Worm (Caenorhabditis elegans) whole organism, young adult: ENCODE measurements around the gene T09A12.8.

ENCODE experiments used
- B0019.2 ChIP-seq: fragments of 200-800 bp; sonication (Bioruptor generic); conservative IDR thresholded peaks from 2 replicates; pipeline ENCODE4 v1.3.6; 2022; ENCODE audit warnings: missing genetic modification reagents, missing genetic modification characterization, missing compliant biosample characterization
- B0336.3 ChIP-seq: fragments of 200-800 bp; sonication (Bioruptor generic); IDR thresholded peaks from 2 replicates; pipeline ENCODE4 v1.3.6; 2022; ENCODE audit warnings: missing genetic modification characterization, missing compliant biosample characterization
- C06A6.2 ChIP-seq: fragments of 200-800 bp; sonication (Bioruptor generic); conservative IDR thresholded peaks from 2 replicates; pipeline ENCODE4 v1.3.6; 2022; ENCODE audit warnings: missing genetic modification characterization, missing compliant biosample characterization
- F10E7.11 ChIP-seq: sonication (generic microtip); optimal IDR thresholded peaks from 2 replicates; lab custom pipeline; 2017; ENCODE audit warnings: mild to moderate bottlenecking, missing genetic modification characterization, moderate library complexity, missing compliant biosample characterization
- F33H1.4 ChIP-seq: fragments of 200-800 bp; sonication (Bioruptor generic); IDR thresholded peaks from 2 replicates; pipeline ENCODE4 v1.3.6; 2022; ENCODE audit warnings: missing genetic modification reagents, missing genetic modification characterization, missing compliant biosample characterization
- F52B5.7 ChIP-seq: sonication (generic microtip); optimal IDR thresholded peaks from 2 replicates; lab custom pipeline; 2016; ENCODE audit warnings: mild to moderate bottlenecking, missing genetic modification characterization, missing compliant biosample characterization
- T07F8.4 ChIP-seq: sonication (generic microtip); optimal IDR thresholded peaks from 2 replicates; lab custom pipeline; 2016; ENCODE audit warnings: mild to moderate bottlenecking, missing genetic modification characterization, moderate library complexity, missing compliant biosample characterization
- T26A5.8 ChIP-seq: sonication (generic microtip); optimal IDR thresholded peaks from 2 replicates; lab custom pipeline; 2016; ENCODE audit warnings: missing genetic modification characterization, missing compliant biosample characterization
- Y53G8AR.9 ChIP-seq: fragments of 200-800 bp; sonication (Bioruptor generic); conservative IDR thresholded peaks from 2 replicates; pipeline ENCODE4 v1.3.6; 2022; ENCODE audit warnings: missing genetic modification reagents, missing genetic modification characterization, missing compliant biosample characterization
- Y56A3A.18 ChIP-seq: fragments of 200-800 bp; sonication (Bioruptor generic); IDR thresholded peaks from 2 replicates; pipeline ENCODE4 v1.3.6; 2022; ENCODE audit warnings: missing genetic modification reagents, missing genetic modification characterization, missing compliant biosample characterization
- Y67H2A.10 ChIP-seq: fragments of 200-800 bp; sonication (Bioruptor generic); conservative IDR thresholded peaks from 2 replicates; pipeline ENCODE4 v1.3.6; 2022; ENCODE audit warnings: missing genetic modification reagents, missing genetic modification characterization, missing compliant biosample characterization
- Y95B8A.8 ChIP-seq: fragments of 200-800 bp; sonication (Bioruptor generic); IDR thresholded peaks from 2 replicates; pipeline ENCODE4 v1.3.6; 2022; ENCODE audit warnings: missing genetic modification reagents, missing genetic modification characterization, missing compliant biosample characterization
- ZK185.1 ChIP-seq: sonication (generic microtip); optimal IDR thresholded peaks from 2 replicates; lab custom pipeline; 2016; ENCODE audit warnings: mild to moderate bottlenecking, missing genetic modification characterization, missing compliant biosample characterization; ENCODE audit not compliant: poor library complexity, severe bottlenecking
- aptf-2 ChIP-seq: fragments of 200-800 bp; sonication (Bioruptor generic); conservative IDR thresholded peaks from 2 replicates; pipeline ENCODE4 v1.3.6; 2022; ENCODE audit warnings: missing genetic modification reagents, missing genetic modification characterization, missing compliant biosample characterization
- atf-7 ChIP-seq: sonication (generic microtip); optimal IDR thresholded peaks from 2 replicates; lab custom pipeline; 2017; ENCODE audit warnings: mild to moderate bottlenecking, missing genetic modification characterization, missing compliant biosample characterization
- attf-6 ChIP-seq: fragments of 200-800 bp; sonication (Bioruptor generic); IDR thresholded peaks from 2 replicates; pipeline ENCODE4 v1.3.6; 2022; ENCODE audit warnings: missing genetic modification reagents, missing genetic modification characterization, missing compliant biosample characterization
- cebp-2 ChIP-seq: fragments of 200-800 bp; sonication (Bioruptor generic); IDR thresholded peaks from 2 replicates; pipeline ENCODE4 v1.3.6; 2022; ENCODE audit warnings: missing genetic modification characterization, missing compliant biosample characterization
- ceh-100 ChIP-seq: fragments of 200-800 bp; sonication (Bioruptor generic); IDR thresholded peaks from 2 replicates; pipeline ENCODE4 v1.3.6; 2022; ENCODE audit warnings: missing genetic modification reagents, missing genetic modification characterization, missing compliant biosample characterization
- ceh-58 ChIP-seq: fragments of 200-800 bp; sonication (Bioruptor generic); IDR thresholded peaks from 2 replicates; pipeline ENCODE4 v1.3.6; 2022; ENCODE audit warnings: missing genetic modification characterization, missing compliant biosample characterization
- chd-7 ChIP-seq: sonication (generic microtip); optimal IDR thresholded peaks from 2 replicates; lab custom pipeline; 2016; ENCODE audit warnings: mild to moderate bottlenecking, missing genetic modification characterization, moderate library complexity, missing compliant biosample characterization
- egl-44 ChIP-seq: fragments of 200-800 bp; sonication (Bioruptor generic); IDR thresholded peaks from 2 replicates; pipeline ENCODE4 v1.3.6; 2022; ENCODE audit warnings: missing genetic modification reagents, missing genetic modification characterization, missing compliant biosample characterization
- ekl-4 ChIP-seq: fragments of 200-800 bp; sonication (Bioruptor generic); IDR thresholded peaks from 2 replicates; pipeline ENCODE4 v1.3.6; 2022; ENCODE audit warnings: missing genetic modification reagents, missing genetic modification characterization, missing compliant biosample characterization
- ets-4 ChIP-seq: fragments of 200-800 bp; sonication (Bioruptor generic); optimal IDR thresholded peaks from 2 replicates; lab custom pipeline; 2018; ENCODE audit warnings: mild to moderate bottlenecking, missing genetic modification characterization, missing compliant biosample characterization
- fkh-3 ChIP-seq: sonication (generic microtip); optimal IDR thresholded peaks from 2 replicates; lab custom pipeline; 2016; ENCODE audit warnings: mild to moderate bottlenecking, missing genetic modification characterization, missing compliant biosample characterization
- hmg-1.2 ChIP-seq: fragments of 200-800 bp; sonication (Bioruptor generic); IDR thresholded peaks from 2 replicates; pipeline ENCODE4 v1.3.6; 2022; ENCODE audit warnings: missing genetic modification reagents, missing genetic modification characterization, missing compliant biosample characterization
- hmg-20 ChIP-seq: fragments of 200-800 bp; sonication (Bioruptor generic); IDR thresholded peaks from 2 replicates; pipeline ENCODE4 v1.3.6; 2022; ENCODE audit warnings: missing genetic modification reagents, missing genetic modification characterization, missing compliant biosample characterization
- let-607 ChIP-seq, 2 experiments: fragments of 200-800 bp in 1 of 2; sonication (Bioruptor generic) in 1 of 2; sonication (generic microtip) in 1 of 2; optimal IDR thresholded peaks; 2 replicates each; lab custom pipeline; 2016 to 2018; ENCODE audit warnings: mild to moderate bottlenecking in 2 of 2, missing compliant biosample characterization in 2 of 2, missing genetic modification characterization in 2 of 2, moderate library complexity in 2 of 2, missing genotype in 1 of 2
- lin-40 ChIP-seq: sonication (generic microtip); optimal IDR thresholded peaks from 2 replicates; lab custom pipeline; 2016; ENCODE audit warnings: missing genetic modification characterization, mild to moderate bottlenecking, missing compliant biosample characterization, missing genotype, missing genetic modification reagents
- lin-54 ChIP-seq: fragments of 200-800 bp; sonication (Bioruptor generic); optimal IDR thresholded peaks from 2 replicates; lab custom pipeline; 2018; ENCODE audit warnings: mild to moderate bottlenecking, missing genetic modification characterization, missing compliant biosample characterization
- madf-10 ChIP-seq: sonication (generic microtip); optimal IDR thresholded peaks from 2 replicates; lab custom pipeline; 2016; ENCODE audit warnings: mild to moderate bottlenecking, missing genetic modification characterization, missing compliant biosample characterization
- mes-4 ChIP-seq: sonication (generic microtip); optimal IDR thresholded peaks from 2 replicates; lab custom pipeline; 2016; ENCODE audit warnings: missing genotype, missing genetic modification characterization, missing compliant biosample characterization
- nfyb-1 ChIP-seq: fragments of 200-800 bp; sonication (Bioruptor generic); IDR thresholded peaks from 2 replicates; pipeline ENCODE4 v1.3.6; 2022; ENCODE audit warnings: missing genetic modification reagents, missing genetic modification characterization, missing compliant biosample characterization
- nhr-80 ChIP-seq: sonication (generic microtip); optimal IDR thresholded peaks from 2 replicates; lab custom pipeline; 2016; ENCODE audit warnings: missing genetic modification characterization, missing compliant biosample characterization
- nhr-90 ChIP-seq: sonication (generic microtip); optimal IDR thresholded peaks from 2 replicates; lab custom pipeline; 2016; ENCODE audit warnings: missing genotype, mild to moderate bottlenecking, missing genetic modification characterization, missing compliant biosample characterization
- rcor-1 ChIP-seq: fragments of 200-800 bp; sonication (Bioruptor generic); IDR thresholded peaks from 2 replicates; pipeline ENCODE4 v1.3.6; 2022; ENCODE audit warnings: missing genetic modification reagents, missing genetic modification characterization, missing compliant biosample characterization
- repo-1 ChIP-seq: sonication (generic microtip); optimal IDR thresholded peaks from 2 replicates; lab custom pipeline; 2017; ENCODE audit warnings: mild to moderate bottlenecking, missing genetic modification characterization, missing compliant biosample characterization
- rpc-1 ChIP-seq, 2 experiments: fragments of 150-350 bp in 1 of 2; sonication (generic microtip) in 1 of 2; optimal IDR thresholded peaks; 2 replicates each; lab custom pipeline; 2014 to 2018; ENCODE audit warnings: missing biosample characterization in 1 of 2, missing genetic modification characterization in 1 of 2, missing genetic modification reagents in 1 of 2, missing genotype in 1 of 2
- sdz-38 ChIP-seq: sonication (generic microtip); optimal IDR thresholded peaks from 2 replicates; lab custom pipeline; 2016; ENCODE audit warnings: missing genotype, missing genetic modification characterization, missing compliant biosample characterization
- sea-2 ChIP-seq: fragments of 200-800 bp; sonication (Bioruptor generic); IDR thresholded peaks from 2 replicates; pipeline ENCODE4 v1.3.6; 2022; ENCODE audit warnings: missing genetic modification characterization, missing compliant biosample characterization
- tbp1 ChIP-seq: fragments of 200-800 bp; sonication (Bioruptor generic); optimal IDR thresholded peaks from 2 replicates; lab custom pipeline; 2018; ENCODE audit warnings: mild to moderate bottlenecking, missing genetic modification characterization, missing compliant biosample characterization
- unc-62 ChIP-seq: fragments of 150-350 bp; optimal IDR thresholded peaks from 2 replicates; lab custom pipeline; 2014; ENCODE audit warnings: missing biosample characterization, missing genetic modification reagents, missing genetic modification characterization
- xnd-1 ChIP-seq: sonication (generic microtip); optimal IDR thresholded peaks from 2 replicates; lab custom pipeline; 2016; ENCODE audit warnings: missing genotype, missing genetic modification reagents, missing genetic modification characterization, missing compliant biosample characterization
- zfh-2 ChIP-seq: fragments of 200-800 bp; sonication (Bioruptor generic); conservative IDR thresholded peaks from 2 replicates; pipeline ENCODE4 v1.3.6; 2022; ENCODE audit warnings: missing genetic modification reagents, missing genetic modification characterization, missing compliant biosample characterization
- zim-3 ChIP-seq: sonication (generic microtip); optimal IDR thresholded peaks from 2 replicates; lab custom pipeline; 2017; ENCODE audit warnings: mild to moderate bottlenecking, missing genetic modification characterization, moderate library complexity, missing compliant biosample characterization
- ztf-22 ChIP-seq: fragments of 200-800 bp; sonication (Bioruptor generic); optimal IDR thresholded peaks from 2 replicates; lab custom pipeline; 2018; ENCODE audit warnings: mild to moderate bottlenecking, missing genetic modification characterization, moderate library complexity, missing compliant biosample characterization

The T09A12.8 gene

DNA sequence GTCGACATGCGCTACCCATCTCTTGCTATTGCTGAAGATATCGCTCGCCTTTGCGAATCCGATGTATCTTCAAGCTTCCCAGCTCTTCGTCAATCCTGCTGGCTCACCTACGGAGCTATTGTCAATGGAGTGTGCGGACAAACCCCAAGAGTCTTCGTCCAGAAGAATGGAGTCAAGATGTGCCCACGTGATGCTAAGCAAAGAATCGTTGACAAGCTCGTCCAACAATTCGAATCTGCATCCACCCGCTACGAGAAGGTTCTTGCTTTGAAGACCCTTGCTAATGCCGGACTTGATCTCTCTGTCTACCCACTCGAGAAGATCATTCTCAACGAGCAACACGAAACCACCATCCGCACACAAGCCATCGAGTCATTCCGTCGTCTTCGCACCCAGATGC lies 19.2 kb upstream of the T09A12.8 start (continued):
- TF ChIP-seq C06A6.2 (GFP tag; lab: Robert Waterston, UW) (no peak), T07F8.4 (no peak), rpc-1 (optimal IDR thresholded peaks at IDR 0.05; lab: Kevin White, UChicago) (no peak), rpc-1 (tag; optimal IDR thresholded peaks at IDR 0.05; lab: Kevin White, UChicago) (no peak), nhr-90 (tag; lab: Kevin White, UChicago) (peak; percentile 52), zfh-2 (GFP tag; lab: Robert Waterston, UW) (no peak)

DNA sequence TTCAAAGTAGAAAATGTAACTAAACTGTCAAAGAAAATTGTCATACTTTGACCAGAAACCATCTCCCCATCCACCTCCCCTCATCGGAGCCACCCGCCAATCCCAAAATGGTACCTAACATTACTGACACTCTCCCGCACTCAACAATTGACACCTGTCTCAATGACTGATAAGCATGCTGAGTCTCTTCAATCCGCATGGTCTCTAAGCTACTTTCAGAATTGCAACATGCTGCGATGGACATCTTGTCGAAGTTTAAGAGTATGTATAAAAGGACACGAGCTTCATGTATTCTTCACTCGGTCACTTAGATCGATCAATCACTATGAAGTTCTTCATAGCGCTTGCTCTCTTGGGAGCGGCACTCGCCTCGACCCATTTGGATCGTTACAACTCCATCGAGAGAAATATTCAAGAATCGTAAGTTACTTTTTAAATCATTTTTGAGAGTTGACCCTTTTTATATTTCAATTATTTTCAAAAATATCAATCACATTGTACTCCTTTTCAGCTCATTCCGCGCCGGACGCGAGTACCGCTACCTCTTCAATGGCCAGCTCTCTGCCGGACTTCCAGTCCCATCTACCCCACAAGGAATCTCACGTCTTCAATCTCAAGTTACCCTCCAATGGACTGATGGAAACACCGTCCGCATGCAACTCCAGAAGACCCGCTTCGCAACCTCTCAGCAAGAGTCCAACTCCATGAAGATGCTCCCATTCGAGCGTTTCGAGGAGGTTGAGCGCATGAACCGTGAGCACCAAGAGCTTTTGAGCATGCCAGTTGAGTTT lies 17.5 kb upstream of the T09A12.8 start, which contains the start of gene vit-6:
Gene vit-6 (plus strand): TSS at position 310 of the 791 bp plus-strand sequence.
- TF ChIP-seq attf-6 (GFP tag; lab: Robert Waterston, UW) (peak; percentile 30; the same call in 1 of the 2 replicates), nfyb-1 (GFP tag; lab: Robert Waterston, UW) (no peak), F52B5.7 (tag; lab: Kevin White, UChicago) (peak; percentile 63), ekl-4 (GFP tag; lab: Robert Waterston, UW) (no peak; the same call in 1 of the 2 replicates), tbp1 (GFP tag; lab: Kevin White, UChicago) (peak; percentile 24), atf-7 (tag; lab: Kevin White, UChicago) (peak; percentile 20), madf-10 (tag; lab: Kevin White, UChicago) (peak; percentile 39), lin-40 (tag; lab: Kevin White, UChicago) (peak; percentile 15), rpc-1 (optimal IDR thresholded peaks at IDR 0.05; lab: Kevin White, UChicago) (no peak), rpc-1 (tag; optimal IDR thresholded peaks at IDR 0.05; lab: Kevin White, UChicago) (no peak), zim-3 (no peak), unc-62 (peak; percentile 91), aptf-2 (no peak), cebp-2 (GFP tag; lab: Robert Waterston, UW) (0 out of 2 replicates have a peak, but pooled peaks have one; percentile 36), ZK185.1 (tag; lab: Kevin White, UChicago) (peak; percentile 30), sea-2 (GFP tag; lab: Robert Waterston, UW) (0 out of 2 replicates have a peak, but pooled peaks have one; percentile 12), ceh-100 (GFP tag; lab: Robert Waterston, UW) (no peak), fkh-3 (tag; lab: Kevin White, UChicago) (peak; percentile 24), egl-44 (GFP tag; lab: Robert Waterston, UW) (no peak), ceh-58 (no peak), ets-4 (peak; percentile 6), sdz-38 (no peak), Y53G8AR.9 (peak; percentile 58; the same call in 1 of the 2 replicates), chd-7 (tag; lab: Kevin White, UChicago) (no peak), F33H1.4 (no peak), xnd-1 (tag; lab: Kevin White, UChicago) (no peak), mes-4 (tag; lab: Kevin White, UChicago) (no peak), Y95B8A.8 (GFP tag; lab: Robert Waterston, UW) (0 out of 2 replicates have a peak, but pooled peaks have one; percentile 27), B0019.2 (GFP tag; lab: Robert Waterston, UW) (no peak), hmg-1.2 (GFP tag; lab: Robert Waterston, UW) (peak; percentile 37; the same call in 1 of the 2 replicates), ztf-22 (GFP tag; lab: Kevin White, UChicago) (peak; percentile 8), Y67H2A.10 (GFP tag; lab: Robert Waterston, UW) (no peak), nhr-80 (tag; lab: Kevin White, UChicago) (peak; percentile 82), let-607 (tag; optimal IDR thresholded peaks at IDR 0.05; lab: Kevin White, UChicago) (peak; percentile 73 to 78), lin-54 (no peak), B0336.3 (GFP tag; lab: Robert Waterston, UW) (peak; percentile 63), T26A5.8 (tag; lab: Kevin White, UChicago) (no peak), repo-1 (tag; lab: Kevin White, UChicago) (peak; percentile 33), rcor-1 (0 out of 2 replicates have a peak, but pooled peaks have one; percentile 23), F10E7.11 (tag; lab: Kevin White, UChicago) (no peak), Y56A3A.18 (GFP tag; lab: Robert Waterston, UW) (peak; percentile 66), hmg-20 (GFP tag; lab: Robert Waterston, UW) (no peak)
